Fruit fly (Drosophila melanogaster) whole organism, embryonic: ENCODE data around the gene Rab18.

Experiments
- CG10209 ChIP-seq: fragments of 200-800 bp; sonication (Bioruptor generic); optimal IDR thresholded peaks from 3 replicates; lab custom pipeline; 2017; ENCODE audit warnings: missing biosample characterization, mild to moderate bottlenecking, missing genetic modification characterization, missing genetic modification reagents
- CG10462 ChIP-seq: fragments of 200-800 bp; sonication (Bioruptor generic); optimal IDR thresholded peaks from 2 replicates; lab custom pipeline; 2016; ENCODE audit warnings: missing biosample characterization, missing genetic modification characterization
- CG12744 ChIP-seq: fragments of 200-800 bp; sonication (Bioruptor generic); optimal IDR thresholded peaks from 2 replicates; lab custom pipeline; 2016; ENCODE audit warnings: missing biosample characterization, missing genetic modification characterization
- CG1602 ChIP-seq: fragments of 200-800 bp; sonication (Bioruptor generic); optimal IDR thresholded peaks from 3 replicates; lab custom pipeline; 2016; ENCODE audit warnings: missing biosample characterization, missing genetic modification characterization
- CG17802 ChIP-seq: fragments of 200-800 bp; sonication (Bioruptor generic); optimal IDR thresholded peaks from 2 replicates; lab custom pipeline; 2018; ENCODE audit warnings: missing biosample characterization, mild to moderate bottlenecking, missing genetic modification characterization, moderate library complexity
- CG1792 ChIP-seq: fragments of 200-800 bp; sonication (Bioruptor generic); optimal IDR thresholded peaks from 2 replicates; lab custom pipeline; 2016; ENCODE audit warnings: missing biosample characterization, missing genetic modification characterization
- CG1832 ChIP-seq: fragments of 200-800 bp; sonication (Bioruptor generic); optimal IDR thresholded peaks from 2 replicates; lab custom pipeline; 2017; ENCODE audit warnings: missing biosample characterization, mild to moderate bottlenecking, missing genetic modification characterization, inconsistent platforms
- CG30431 ChIP-seq: fragments of 200-800 bp; sonication (Bioruptor generic); optimal IDR thresholded peaks from 2 replicates; lab custom pipeline; 2017; ENCODE audit warnings: missing biosample characterization, missing genetic modification characterization
- CG31388 ChIP-seq: fragments of 200-800 bp; sonication (Bioruptor generic); optimal IDR thresholded peaks from 2 replicates; lab custom pipeline; 2016; ENCODE audit warnings: missing biosample characterization, missing genetic modification characterization
- CG3726 ChIP-seq: fragments of 200-800 bp; sonication (Bioruptor generic); IDR thresholded peaks from 3 replicates; pipeline ENCODE4, ENCODE4 v1.3.6; 2022; ENCODE audit warnings: missing biosample characterization, missing genetic modification characterization
- CG4424 ChIP-seq: fragments of 200-800 bp; sonication (Bioruptor generic); optimal IDR thresholded peaks from 3 replicates; lab custom pipeline; 2016; ENCODE audit warnings: missing biosample characterization, missing genetic modification characterization
- CG6254 ChIP-seq: fragments of 200-800 bp; sonication (Bioruptor generic); optimal IDR thresholded peaks from 3 replicates; lab custom pipeline; 2017; ENCODE audit warnings: mild to moderate bottlenecking, missing biosample characterization, missing genetic modification reagents, missing genetic modification characterization
- CG9437 ChIP-seq: fragments of 200-800 bp; sonication (Bioruptor generic); optimal IDR thresholded peaks from 2 replicates; lab custom pipeline; 2018; ENCODE audit warnings: missing biosample characterization, mild to moderate bottlenecking, missing genetic modification characterization
- CTCF ChIP-seq: fragments of 200-800 bp; sonication (Bioruptor generic); optimal IDR thresholded peaks from 2 replicates; lab custom pipeline; 2017; ENCODE audit warnings: missing biosample characterization, mild to moderate bottlenecking, missing genetic modification characterization, moderate library complexity
- Dref ChIP-seq: fragments of 200-800 bp; sonication (Bioruptor generic); IDR thresholded peaks from 2 replicates; pipeline ENCODE4 v1.3.6; 2022; ENCODE audit warnings: missing biosample characterization, missing genetic modification characterization
- E2f2 ChIP-seq: fragments of 200-800 bp; sonication (Bioruptor generic); IDR thresholded peaks from 2 replicates; pipeline ENCODE4 v1.3.6; 2022; ENCODE audit warnings: missing biosample characterization, missing genetic modification characterization
- Ets65A ChIP-seq: fragments of 200-800 bp; sonication (Bioruptor generic); peaks from one replicate; lab custom pipeline; 2016; ENCODE audit warnings: missing biosample characterization, missing genetic modification characterization
- GATAe ChIP-seq: fragments of 200-800 bp; sonication (Bioruptor generic); conservative IDR thresholded peaks from 2 replicates; pipeline ENCODE4 v1.3.6; 2022; ENCODE audit warnings: missing biosample characterization, missing genetic modification characterization
- Hey ChIP-seq: fragments of 200-800 bp; sonication (Bioruptor generic); optimal IDR thresholded peaks from 3 replicates; lab custom pipeline; 2018; ENCODE audit warnings: missing biosample characterization, mild to moderate bottlenecking, missing genetic modification characterization
- HmgZ ChIP-seq: fragments of 200-800 bp; sonication (Bioruptor generic); optimal IDR thresholded peaks from 2 replicates; lab custom pipeline; 2018; ENCODE audit warnings: missing biosample characterization, mild to moderate bottlenecking, missing genetic modification characterization
- Kr ChIP-seq: fragments of 200-800 bp; sonication (Bioruptor generic); optimal IDR thresholded peaks from 2 replicates; lab custom pipeline; 2017; ENCODE audit warnings: missing biosample characterization, mild to moderate bottlenecking, missing genetic modification characterization
- Mad ChIP-seq: fragments of 200-800 bp; sonication (Bioruptor generic); optimal IDR thresholded peaks from 2 replicates; lab custom pipeline; 2016; ENCODE audit warnings: missing biosample characterization, missing genetic modification characterization
- Myb ChIP-seq: fragments of 200-800 bp; sonication (Bioruptor generic); optimal IDR thresholded peaks from 2 replicates; lab custom pipeline; 2016; ENCODE audit warnings: missing biosample characterization, missing genetic modification characterization
- Oli ChIP-seq: fragments of 200-800 bp; sonication (Bioruptor generic); optimal IDR thresholded peaks from 2 replicates; lab custom pipeline; 2018; ENCODE audit warnings: missing biosample characterization, mild to moderate bottlenecking, missing genetic modification characterization, moderate library complexity
- Ravus ChIP-seq: fragments of 200-800 bp; sonication (Bioruptor generic); IDR thresholded peaks from 2 replicates; pipeline ENCODE4 v1.3.6; 2022; ENCODE audit warnings: missing biosample characterization, missing genetic modification characterization
- Rx ChIP-seq: fragments of 200-800 bp; sonication (Bioruptor generic); IDR thresholded peaks from 2 replicates; pipeline ENCODE4 v1.3.6; 2022; ENCODE audit warnings: missing biosample characterization, missing genetic modification characterization
- Taf1 ChIP-seq: fragments of 200-800 bp; sonication (Bioruptor generic); IDR thresholded peaks from 2 replicates; pipeline ENCODE4 v1.3.6; 2022; ENCODE audit warnings: missing biosample characterization, missing genetic modification characterization
- abd-A ChIP-seq: fragments of 200-800 bp; sonication (Bioruptor generic); optimal IDR thresholded peaks from 3 replicates; lab custom pipeline; 2019; ENCODE audit warnings: missing biosample characterization, mild to moderate bottlenecking, missing genetic modification characterization, moderate library complexity
- ap ChIP-seq: fragments of 200-800 bp; sonication (Bioruptor generic); IDR thresholded peaks from 2 replicates; pipeline ENCODE4 v1.3.6; 2022; ENCODE audit warnings: missing biosample characterization, missing genetic modification characterization
- ato ChIP-seq: fragments of 200-800 bp; sonication (Bioruptor generic); IDR thresholded peaks from 2 replicates; pipeline ENCODE4 v1.3.6; 2022; ENCODE audit warnings: missing biosample characterization, missing genetic modification characterization; ENCODE audit not compliant: partially characterized antibody
- bab2 ChIP-seq: fragments of 200-800 bp; sonication (Bioruptor generic); optimal IDR thresholded peaks from 2 replicates; lab custom pipeline; 2016; ENCODE audit warnings: missing biosample characterization, missing genetic modification characterization
- bcd ChIP-seq: fragments of 200-800 bp; sonication (Bioruptor generic); optimal IDR thresholded peaks from 2 replicates; lab custom pipeline; 2017; ENCODE audit warnings: missing biosample characterization, mild to moderate bottlenecking, missing genetic modification characterization
- btn ChIP-seq: fragments of 200-800 bp; sonication (Bioruptor generic); optimal IDR thresholded peaks from 2 replicates; lab custom pipeline; 2016; ENCODE audit warnings: missing biosample characterization, missing genetic modification characterization
- ci ChIP-seq: fragments of 200-800 bp; sonication (Bioruptor generic); IDR thresholded peaks from 3 replicates; pipeline ENCODE4 v1.3.6; 2022; ENCODE audit warnings: missing biosample characterization, missing genetic modification characterization
- danr ChIP-seq: fragments of 200-800 bp; sonication (Bioruptor generic); IDR thresholded peaks from 2 replicates; pipeline ENCODE4 v1.3.6; 2022; ENCODE audit warnings: missing biosample characterization, missing genetic modification characterization
- disco-r ChIP-seq: fragments of 200-800 bp; sonication (Bioruptor generic); optimal IDR thresholded peaks from 2 replicates; lab custom pipeline; 2016; ENCODE audit warnings: missing biosample characterization, missing genetic modification characterization
- en ChIP-seq: fragments of 200-800 bp; sonication (Bioruptor generic); optimal IDR thresholded peaks from 2 replicates; lab custom pipeline; 2016; ENCODE audit warnings: missing biosample characterization, missing genetic modification characterization
- fd102C ChIP-seq: fragments of 200-800 bp; sonication (Bioruptor generic); optimal IDR thresholded peaks from 2 replicates; lab custom pipeline; 2018; ENCODE audit warnings: missing biosample characterization, mild to moderate bottlenecking, missing genetic modification characterization, moderate library complexity
- fd3F ChIP-seq: fragments of 200-800 bp; sonication (Bioruptor generic); optimal IDR thresholded peaks from 2 replicates; lab custom pipeline; 2018; ENCODE audit warnings: missing biosample characterization, mild to moderate bottlenecking, missing genetic modification characterization, moderate library complexity
- gem ChIP-seq: fragments of 200-800 bp; sonication (Bioruptor generic); optimal IDR thresholded peaks from 2 replicates; lab custom pipeline; 2019; ENCODE audit warnings: missing biosample characterization, mild to moderate bottlenecking, missing genetic modification characterization, moderate library complexity
- gro ChIP-seq: fragments of 200-800 bp; sonication (Bioruptor generic); optimal IDR thresholded peaks from 2 replicates; lab custom pipeline; 2016; ENCODE audit warnings: missing biosample characterization, missing genetic modification characterization
- kah ChIP-seq: fragments of 200-800 bp; sonication (Bioruptor generic); optimal IDR thresholded peaks from 2 replicates; lab custom pipeline; 2018; ENCODE audit warnings: missing biosample characterization, mild to moderate bottlenecking, missing genetic modification characterization
- klu ChIP-seq: fragments of 200-800 bp; sonication (Bioruptor generic); IDR thresholded peaks from 2 replicates; pipeline ENCODE4 v1.3.6; 2022; ENCODE audit warnings: missing biosample characterization, missing genetic modification characterization
- nmo ChIP-seq: fragments of 200-800 bp; sonication (Bioruptor generic); optimal IDR thresholded peaks from 2 replicates; lab custom pipeline; 2018; ENCODE audit warnings: missing biosample characterization, mild to moderate bottlenecking, missing genetic modification characterization, moderate library complexity
- org-1 ChIP-seq: fragments of 200-800 bp; sonication (Bioruptor generic); optimal IDR thresholded peaks from 2 replicates; lab custom pipeline; 2017; ENCODE audit warnings: missing biosample characterization, missing genetic modification characterization
- peb ChIP-seq: fragments of 200-800 bp; sonication (Bioruptor generic); IDR thresholded peaks from 2 replicates; pipeline ENCODE4 v1.3.6; 2022; ENCODE audit warnings: missing biosample characterization, missing genetic modification characterization
- psq ChIP-seq: fragments of 200-800 bp; sonication (Bioruptor generic); optimal IDR thresholded peaks from 2 replicates; lab custom pipeline; 2017; ENCODE audit warnings: missing biosample characterization, missing genetic modification characterization
- sim ChIP-seq: fragments of 200-800 bp; sonication (Bioruptor generic); IDR thresholded peaks from 2 replicates; pipeline ENCODE4 v1.3.6; 2022; ENCODE audit warnings: missing biosample characterization, missing genetic modification characterization
- sna ChIP-seq: fragments of 200-800 bp; sonication (Bioruptor generic); IDR thresholded peaks from 2 replicates; pipeline ENCODE4 v1.3.6; 2022; ENCODE audit warnings: missing biosample characterization, missing genetic modification characterization; ENCODE audit not compliant: partially characterized antibody
- stc ChIP-seq: fragments of 200-800 bp; sonication (Bioruptor generic); IDR thresholded peaks from 2 replicates; pipeline ENCODE4 v1.3.6; 2022; ENCODE audit warnings: missing biosample characterization, missing genetic modification characterization
- tx ChIP-seq: fragments of 200-800 bp; sonication (Bioruptor generic); optimal IDR thresholded peaks from 2 replicates; lab custom pipeline; 2016; ENCODE audit warnings: missing biosample characterization, missing genetic modification characterization
- vvl ChIP-seq: fragments of 200-800 bp; sonication (Bioruptor generic); IDR thresholded peaks from 2 replicates; pipeline ENCODE4 v1.3.6; 2022; ENCODE audit warnings: missing biosample characterization, missing genetic modification characterization
- wdn ChIP-seq: fragments of 200-800 bp; sonication (Bioruptor generic); IDR thresholded peaks from 2 replicates; pipeline ENCODE4 v1.3.6; 2022; ENCODE audit warnings: missing biosample characterization, missing genetic modification characterization
- z ChIP-seq: fragments of 200-800 bp; sonication (Bioruptor generic); IDR thresholded peaks from 3 replicates; pipeline ENCODE4 v1.3.6; 2022; ENCODE audit warnings: missing biosample characterization, missing genetic modification characterization

The Rab18 gene

dm6 chrX:5671537-5672029, at the start of gene Rab18 (continued):
- no peak for TF ChIP-seq CG31388 (GFP tag; lab: Kevin White, UChicago)
- TF ChIP-seq CG17802: no peak
- no peak for TF ChIP-seq CG3726 (GFP tag; lab: Robert Waterston, UW)
- no peak for TF ChIP-seq CTCF (GFP tag; lab: Kevin White, UChicago)
- TF ChIP-seq psq: no peak
- TF ChIP-seq klu (GFP tag; lab: Robert Waterston, UW): no peak
- no peak for TF ChIP-seq danr (GFP tag; lab: Robert Waterston, UW)
- no peak for TF ChIP-seq org-1 (GFP tag; lab: Kevin White, UChicago)
- peak; percentile 94 for TF ChIP-seq Ets65A (GFP tag; lab: Kevin White, UChicago)
- no peak for TF ChIP-seq Mad (GFP tag; lab: Kevin White, UChicago)
- peak; percentile 60 for TF ChIP-seq Dref (GFP tag; lab: Robert Waterston, UW)
- no peak for TF ChIP-seq stc
- no peak for TF ChIP-seq Hey (tag; lab: Kevin White, UChicago)
- no peak for TF ChIP-seq disco-r (GFP tag; lab: Kevin White, UChicago)
- no peak for TF ChIP-seq Ravus (GFP tag; lab: Robert Waterston, UW)
- no peak for TF ChIP-seq en (GFP tag; lab: Kevin White, UChicago)
- no peak for TF ChIP-seq CG30431
- TF ChIP-seq kah (GFP tag; lab: Kevin White, UChicago): no peak
- TF ChIP-seq CG12744 (GFP tag; lab: Kevin White, UChicago): no peak
- TF ChIP-seq tx (GFP tag; lab: Kevin White, UChicago): no peak
- TF ChIP-seq CG10462 (GFP tag; lab: Kevin White, UChicago): no peak
- peak; percentile 16 for TF ChIP-seq CG1602 (GFP tag; lab: Kevin White, UChicago)
- TF ChIP-seq Myb (GFP tag; lab: Kevin White, UChicago): no peak
- TF ChIP-seq CG1792 (GFP tag; lab: Kevin White, UChicago): no peak
- TF ChIP-seq Oli (tag; lab: Kevin White, UChicago): no peak
- no peak for TF ChIP-seq bab2 (GFP tag; lab: Kevin White, UChicago)
- TF ChIP-seq CG10209 (GFP tag; lab: Kevin White, UChicago): peak; percentile 3
- TF ChIP-seq sim (GFP tag; lab: Robert Waterston, UW): no peak
- no peak for TF ChIP-seq sna
- TF ChIP-seq z (GFP tag; lab: Robert Waterston, UW): no peak
- TF ChIP-seq CG9437 (GFP tag; lab: Kevin White, UChicago): no peak
- TF ChIP-seq nmo (GFP tag; lab: Kevin White, UChicago): no peak
- TF ChIP-seq GATAe (GFP tag; lab: Robert Waterston, UW): no peak
- no peak for TF ChIP-seq fd102C (GFP tag; lab: Kevin White, UChicago)
- TF ChIP-seq peb (GFP tag; lab: Robert Waterston, UW): no peak
- no peak for TF ChIP-seq CG1832 (GFP tag; lab: Kevin White, UChicago)
- TF ChIP-seq ap (GFP tag; lab: Robert Waterston, UW): no peak
- TF ChIP-seq gem (tag; lab: Kevin White, UChicago): no peak
- no peak for TF ChIP-seq gro (GFP tag; lab: Kevin White, UChicago)
- TF ChIP-seq Kr (GFP tag; lab: Kevin White, UChicago): no peak
- TF ChIP-seq HmgZ: no peak
- no peak for TF ChIP-seq wdn
- TF ChIP-seq CG4424 (GFP tag; lab: Kevin White, UChicago): no peak
- TF ChIP-seq vvl (GFP tag; lab: Robert Waterston, UW): peak; percentile 75
- no peak for TF ChIP-seq bcd (GFP tag; lab: Kevin White, UChicago)
- TF ChIP-seq fd3F (GFP tag; lab: Kevin White, UChicago): no peak
- TF ChIP-seq Taf1 (GFP tag; lab: Robert Waterston, UW): no peak
- no peak for TF ChIP-seq abd-A (tag; lab: Kevin White, UChicago)
- TF ChIP-seq ci: 0 out of 3 replicates have a peak, but pooled peaks have one; percentile 34
- no peak for TF ChIP-seq btn (GFP tag; lab: Kevin White, UChicago)
- 0 out of 2 replicates have a peak, but pooled peaks have one; percentile 14 for TF ChIP-seq ato
- TF ChIP-seq E2f2: no peak
- TF ChIP-seq CG6254 (GFP tag; lab: Kevin White, UChicago): no peak
- peak; percentile 7; the same call in 1 of the 2 replicates for TF ChIP-seq Rx (GFP tag; lab: Robert Waterston, UW)
